Fruit fly (Drosophila melanogaster): Measurements from ENCODE around the gene Rala.
A peak's percentile ranks its signal among the peaks of the same experiment; 100 is the strongest.

Gene Rala

DNA sequence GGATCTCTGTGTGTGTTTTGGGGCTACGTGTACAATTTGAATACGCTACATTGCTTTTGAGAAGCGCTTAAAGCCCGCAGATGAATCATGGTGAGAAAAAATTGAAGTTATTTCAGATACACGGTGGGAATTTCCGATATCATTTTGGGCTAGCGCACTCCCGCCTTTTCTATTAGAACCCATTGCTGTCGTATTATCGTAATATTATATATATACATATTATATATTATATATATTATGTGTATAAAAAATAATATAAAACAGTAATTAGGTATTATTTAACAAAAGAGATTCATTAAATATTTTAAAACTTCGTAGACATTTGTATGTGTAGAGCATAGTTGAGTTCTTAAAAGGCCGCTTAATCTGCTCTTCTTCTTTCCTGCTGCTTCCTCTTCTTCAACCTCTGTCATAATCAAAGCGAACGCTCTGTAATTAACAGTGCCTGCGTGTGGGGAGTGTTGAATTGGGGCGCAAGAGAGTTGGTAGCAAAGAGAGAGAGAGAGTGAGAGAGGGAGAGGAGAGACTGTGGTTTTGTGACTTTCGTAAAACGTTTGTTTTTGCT lies 41.5 kb downstream of the Rala start (continued):
- TF ChIP-seq CG4617 (GFP tag; optimal IDR thresholded peaks at IDR 0.05; ENCODE audit: borderline replicate concordance) (no peak), CG1024 (GFP tag; IDR thresholded peaks at IDR 0.05) (no peak), vnd (GFP tag; IDR thresholded peaks at IDR 0.05; ENCODE audit: partially characterized antibody) (no peak), pb (GFP tag; optimal IDR thresholded peaks at IDR 0.05) (peak; percentile 6), CG15696 (tag; optimal IDR thresholded peaks at IDR 0.05) (peak; percentile 49), row (GFP tag; IDR thresholded peaks at IDR 0.05) (peak; percentile 78), slbo (GFP tag; IDR thresholded peaks at IDR 0.05) (peak; percentile 69), CG14014 (GFP tag; IDR thresholded peaks at IDR 0.05) (peak; percentile 46), Adf1 (GFP tag; IDR thresholded peaks at IDR 0.05) (no peak), CG18619 (GFP tag; optimal IDR thresholded peaks at IDR 0.05) (peak; percentile 88), bigmax (GFP tag; optimal IDR thresholded peaks at IDR 0.05) (no peak), gce (GFP tag; IDR thresholded peaks at IDR 0.05) (no peak), nau (GFP tag; optimal IDR thresholded peaks at IDR 0.05) (peak; percentile 5), CG14860 (GFP tag; IDR thresholded peaks at IDR 0.05; ENCODE audit: partially characterized antibody) (no peak), run (tag; optimal IDR thresholded peaks at IDR 0.05) (peak; percentile 68), CG13123 (GFP tag; optimal IDR thresholded peaks at IDR 0.05) (peak; percentile 35), CG12299 (tag; optimal IDR thresholded peaks at IDR 0.05) (peak; percentile 58), tup (GFP tag; optimal IDR thresholded peaks at IDR 0.05) (no peak), C15 (GFP tag; IDR thresholded peaks at IDR 0.05) (no peak), Sry-δ (GFP tag; optimal IDR thresholded peaks at IDR 0.05) (no peak), Dip3 (GFP tag; optimal IDR thresholded peaks at IDR 0.05) (peak; percentile 48), Lpt (GFP tag; optimal IDR thresholded peaks at IDR 0.05) (no peak), dpn (GFP tag; optimal IDR thresholded peaks at IDR 0.05) (peak; percentile 5 to 69), CG18476 (GFP tag; optimal IDR thresholded peaks at IDR 0.05) (peak; percentile 68), CG15601 (tag; optimal IDR thresholded peaks at IDR 0.05) (peak; percentile 88), CG16813 (GFP tag; IDR thresholded peaks at IDR 0.05; ENCODE audit: partially characterized antibody) (no peak), cg (GFP tag; optimal IDR thresholded peaks at IDR 0.05) (no peak), Xbp1 (GFP tag; optimal IDR thresholded peaks at IDR 0.05) (peak; percentile 73), CG2120 (GFP tag; optimal IDR thresholded peaks at IDR 0.05) (peak; percentile 49), CG10654 (GFP tag; optimal IDR thresholded peaks at IDR 0.05) (peak; percentile 47), hth (optimal IDR thresholded peaks at IDR 0.05) (no peak), CG33213 (GFP tag; optimal IDR thresholded peaks at IDR 0.05) (no peak), CG7357 (GFP tag; IDR thresholded peaks at IDR 0.05) (peak; percentile 51; the same call in 2 of the 3 replicates), tx (GFP tag; optimal IDR thresholded peaks at IDR 0.05) (no peak), tap (tag; optimal IDR thresholded peaks at IDR 0.05) (peak; percentile 76), CG11247 (GFP tag; IDR thresholded peaks at IDR 0.05) (no peak), luna (GFP tag; optimal IDR thresholded peaks at IDR 0.05) (no peak), CkIIα-i1 (GFP tag; IDR thresholded peaks at IDR 0.05) (no peak), fd96Cb (tag; optimal IDR thresholded peaks at IDR 0.05) (peak; percentile 92), her (GFP tag; optimal IDR thresholded peaks at IDR 0.05) (no peak), Hr3 (GFP tag; optimal IDR thresholded peaks at IDR 0.05) (peak; percentile 91), CG4820 (GFP tag; optimal IDR thresholded peaks at IDR 0.05) (peak; percentile 62), CG6272 (GFP tag; IDR thresholded peaks at IDR 0.05) (no peak; the same call in 1 of the 2 replicates), Camta (GFP tag; optimal IDR thresholded peaks at IDR 0.05) (no peak), phol (tag; optimal IDR thresholded peaks at IDR 0.05) (peak; percentile 94), gcm2 (GFP tag; optimal IDR thresholded peaks at IDR 0.05) (no peak), cato (GFP tag; optimal IDR thresholded peaks at IDR 0.05; ENCODE audit: borderline replicate concordance) (peak; percentile 21)
